Fruit fly (Drosophila melanogaster) whole organism, embryonic: ENCODE data around the gene Atg13.

ENCODE experiments used
- BEAF-32 ChIP-seq: fragments of 200-800 bp; sonication (Bioruptor generic); optimal IDR thresholded peaks from 3 replicates; lab custom pipeline; 2017; ENCODE audit warnings: missing biosample characterization, missing genetic modification characterization, mild to moderate bottlenecking, moderate library complexity, missing genetic modification reagents
- Bteb2 ChIP-seq: fragments of 200-800 bp; sonication (Bioruptor generic); optimal IDR thresholded peaks from 2 replicates; lab custom pipeline; 2016; ENCODE audit warnings: missing biosample characterization, missing genetic modification characterization
- CG10431 ChIP-seq: fragments of 200-800 bp; sonication (Bioruptor generic); optimal IDR thresholded peaks from 3 replicates; lab custom pipeline; 2018; ENCODE audit warnings: missing biosample characterization, mild to moderate bottlenecking, missing genetic modification characterization
- CG10543 ChIP-seq: fragments of 200-800 bp; sonication (Bioruptor generic); optimal IDR thresholded peaks from 3 replicates; lab custom pipeline; 2017; ENCODE audit warnings: missing biosample characterization, mild to moderate bottlenecking, missing genetic modification characterization, moderate library complexity
- CG10654 ChIP-seq: fragments of 200-800 bp; sonication (Bioruptor generic); optimal IDR thresholded peaks from 2 replicates; lab custom pipeline; 2016; ENCODE audit warnings: missing biosample characterization, missing genetic modification characterization
- CG11093 ChIP-seq: fragments of 200-800 bp; sonication (Bioruptor generic); IDR thresholded peaks from 3 replicates; pipeline ENCODE4 v1.3.6; 2022; ENCODE audit warnings: missing biosample characterization, missing genetic modification characterization
- CG11247 ChIP-seq: fragments of 200-800 bp; sonication (Bioruptor generic); IDR thresholded peaks from 2 replicates; pipeline ENCODE4 v1.3.6; 2022; ENCODE audit warnings: missing biosample characterization, missing genetic modification characterization
- CG12219 ChIP-seq: fragments of 200-800 bp; sonication (Bioruptor generic); optimal IDR thresholded peaks from 3 replicates; lab custom pipeline; 2018; ENCODE audit warnings: missing biosample characterization, mild to moderate bottlenecking, missing genetic modification characterization
- CG12299 ChIP-seq: fragments of 200-800 bp; sonication (Bioruptor generic); optimal IDR thresholded peaks from 2 replicates; lab custom pipeline; 2018; ENCODE audit warnings: missing biosample characterization, mild to moderate bottlenecking, missing genetic modification characterization
- CG12769 ChIP-seq: fragments of 200-800 bp; sonication (Bioruptor generic); optimal IDR thresholded peaks from 2 replicates; lab custom pipeline; 2019; ENCODE audit warnings: missing biosample characterization, mild to moderate bottlenecking, missing genetic modification characterization, moderate library complexity
- CG15601 ChIP-seq: fragments of 200-800 bp; sonication (Bioruptor generic); optimal IDR thresholded peaks from 3 replicates; lab custom pipeline; 2019; ENCODE audit warnings: missing biosample characterization, mild to moderate bottlenecking, missing genetic modification characterization, moderate library complexity
- CG16813 ChIP-seq: fragments of 200-800 bp; sonication (Bioruptor generic); IDR thresholded peaks from 3 replicates; pipeline ENCODE4 v1.3.6; 2022; ENCODE audit warnings: missing biosample characterization, missing genetic modification characterization; ENCODE audit not compliant: partially characterized antibody
- CG17186 ChIP-seq: fragments of 200-800 bp; sonication (Bioruptor generic); optimal IDR thresholded peaks from 3 replicates; lab custom pipeline; 2017; ENCODE audit warnings: missing biosample characterization, missing genetic modification reagents, missing genetic modification characterization
- CG17328 ChIP-seq: fragments of 200-800 bp; sonication (Bioruptor generic); IDR thresholded peaks from 2 replicates; pipeline ENCODE4 v1.3.6; 2022; ENCODE audit warnings: missing biosample characterization, missing genetic modification characterization
- CG17802 ChIP-seq: fragments of 200-800 bp; sonication (Bioruptor generic); optimal IDR thresholded peaks from 2 replicates; lab custom pipeline; 2018; ENCODE audit warnings: missing biosample characterization, mild to moderate bottlenecking, missing genetic modification characterization, moderate library complexity
- CG2116 ChIP-seq: fragments of 200-800 bp; sonication (Bioruptor generic); optimal IDR thresholded peaks from 3 replicates; lab custom pipeline; 2018; ENCODE audit warnings: missing biosample characterization, mild to moderate bottlenecking, missing genetic modification characterization
- CG2202 ChIP-seq: fragments of 200-800 bp; sonication (Bioruptor generic); optimal IDR thresholded peaks from 2 replicates; lab custom pipeline; 2018; ENCODE audit warnings: missing biosample characterization, mild to moderate bottlenecking, missing genetic modification characterization
- CG2678 ChIP-seq: fragments of 200-800 bp; sonication (Bioruptor generic); optimal IDR thresholded peaks from 3 replicates; lab custom pipeline; 2019; ENCODE audit warnings: missing biosample characterization, mild to moderate bottlenecking, missing genetic modification characterization, moderate library complexity
- CG2712 ChIP-seq: fragments of 200-800 bp; optimal IDR thresholded peaks from 3 replicates; lab custom pipeline; 2019; ENCODE audit warnings: missing biosample characterization, mild to moderate bottlenecking, missing genetic modification characterization, moderate library complexity
- CG2889 ChIP-seq: fragments of 200-800 bp; sonication (Bioruptor generic); IDR thresholded peaks from 3 replicates; pipeline ENCODE4 v1.3.6; 2022; ENCODE audit warnings: missing biosample characterization, missing genetic modification characterization
- CG30020 ChIP-seq: fragments of 200-800 bp; optimal IDR thresholded peaks from 2 replicates; lab custom pipeline; 2019; ENCODE audit warnings: missing biosample characterization, mild to moderate bottlenecking, missing genetic modification characterization, moderate library complexity
- CG32772 ChIP-seq: fragments of 200-800 bp; sonication (Bioruptor generic); IDR thresholded peaks from 2 replicates; pipeline ENCODE4 v1.3.6; 2022; ENCODE audit warnings: missing biosample characterization, missing genetic modification characterization
- CG4707 ChIP-seq: fragments of 200-800 bp; sonication (Bioruptor generic); optimal IDR thresholded peaks from 2 replicates; lab custom pipeline; 2018; ENCODE audit warnings: missing biosample characterization, mild to moderate bottlenecking, missing genetic modification characterization, moderate library complexity
- CG7357 ChIP-seq: fragments of 200-800 bp; sonication (Bioruptor generic); IDR thresholded peaks from 3 replicates; pipeline ENCODE4 v1.3.6; 2022; ENCODE audit warnings: missing biosample characterization, missing genetic modification characterization
- CG8765 ChIP-seq: fragments of 200-800 bp; sonication (Bioruptor generic); IDR thresholded peaks from 2 replicates; pipeline ENCODE4 v1.3.6; 2022; ENCODE audit warnings: missing biosample characterization, missing genetic modification characterization
- Deaf1 ChIP-seq: fragments of 200-800 bp; optimal IDR thresholded peaks from 3 replicates; lab custom pipeline; 2019; ENCODE audit warnings: missing biosample characterization, mild to moderate bottlenecking, missing genetic modification characterization, moderate library complexity
- Dfd ChIP-seq, 2 experiments: fragments of >200 bp; optimal IDR thresholded peaks; 2 replicates each; lab custom pipeline; 2017; ENCODE audit warnings: missing biosample characterization in 2 of 2, missing genetic modification characterization in 2 of 2
- E2f1 ChIP-seq: fragments of 200-800 bp; sonication (Bioruptor generic); IDR thresholded peaks from 2 replicates; pipeline ENCODE4 v1.3.6; 2022; ENCODE audit warnings: missing biosample characterization, missing genetic modification characterization
- Ets97D ChIP-seq: fragments of 200-800 bp; sonication (Bioruptor generic); optimal IDR thresholded peaks from 3 replicates; lab custom pipeline; 2016; ENCODE audit warnings: missing biosample characterization, missing genetic modification characterization
- Gsc ChIP-seq: fragments of 200-800 bp; sonication (Bioruptor generic); IDR thresholded peaks from 2 replicates; pipeline ENCODE4 v1.3.6; 2022; ENCODE audit warnings: missing biosample characterization, missing genetic modification characterization
- HmgD ChIP-seq: fragments of 200-800 bp; sonication (Bioruptor generic); optimal IDR thresholded peaks from 3 replicates; lab custom pipeline; 2016; ENCODE audit warnings: missing biosample characterization, missing genetic modification characterization
- HmgZ ChIP-seq: fragments of 200-800 bp; sonication (Bioruptor generic); optimal IDR thresholded peaks from 2 replicates; lab custom pipeline; 2018; ENCODE audit warnings: missing biosample characterization, mild to moderate bottlenecking, missing genetic modification characterization
- Hsf ChIP-seq: fragments of 200-800 bp; sonication (Bioruptor generic); optimal IDR thresholded peaks from 3 replicates; lab custom pipeline; 2016; ENCODE audit warnings: missing biosample characterization, missing genetic modification characterization
- Myb ChIP-seq: fragments of 200-800 bp; sonication (Bioruptor generic); optimal IDR thresholded peaks from 2 replicates; lab custom pipeline; 2016; ENCODE audit warnings: missing biosample characterization, missing genetic modification characterization
- Nf-YB ChIP-seq: fragments of 200-800 bp; sonication (Bioruptor generic); optimal IDR thresholded peaks from 3 replicates; lab custom pipeline; 2019; ENCODE audit warnings: missing biosample characterization, mild to moderate bottlenecking, missing genetic modification characterization, moderate library complexity
- TFAM ChIP-seq: fragments of 200-800 bp; sonication (Bioruptor generic); optimal IDR thresholded peaks from 2 replicates; lab custom pipeline; 2017; ENCODE audit warnings: missing biosample characterization, missing genetic modification characterization, inconsistent platforms
- Vsx1 ChIP-seq: fragments of 200-800 bp; sonication (Bioruptor generic); optimal IDR thresholded peaks from 2 replicates; lab custom pipeline; 2017; ENCODE audit warnings: missing biosample characterization, mild to moderate bottlenecking, missing genetic modification characterization, missing genetic modification reagents
- caup ChIP-seq: fragments of 200-800 bp; sonication (Bioruptor generic); optimal IDR thresholded peaks from 3 replicates; lab custom pipeline; 2017; ENCODE audit warnings: missing biosample characterization, mild to moderate bottlenecking, missing genetic modification characterization, moderate library complexity; ENCODE audit not compliant: severe bottlenecking
- danr ChIP-seq: fragments of 200-800 bp; sonication (Bioruptor generic); IDR thresholded peaks from 2 replicates; pipeline ENCODE4 v1.3.6; 2022; ENCODE audit warnings: missing biosample characterization, missing genetic modification characterization
- dm ChIP-seq: fragments of 200-800 bp; sonication (Bioruptor generic); optimal IDR thresholded peaks from 3 replicates; lab custom pipeline; 2016; ENCODE audit warnings: missing biosample characterization, missing genetic modification characterization
- dmrt11E ChIP-seq: fragments of 200-800 bp; sonication (Bioruptor generic); optimal IDR thresholded peaks from 3 replicates; lab custom pipeline; 2018; ENCODE audit warnings: missing biosample characterization, mild to moderate bottlenecking, missing genetic modification characterization, moderate library complexity
- eyg ChIP-seq: fragments of 200-800 bp; sonication (Bioruptor generic); optimal IDR thresholded peaks from 3 replicates; lab custom pipeline; 2016; ENCODE audit warnings: missing biosample characterization, missing genetic modification characterization
- fru ChIP-seq: fragments of >200 bp; optimal IDR thresholded peaks from 2 replicates; lab custom pipeline; 2017
- grn ChIP-seq: fragments of 200-800 bp; sonication (Bioruptor generic); optimal IDR thresholded peaks from 3 replicates; lab custom pipeline; 2017; ENCODE audit warnings: missing biosample characterization, missing genetic modification characterization
- knrl ChIP-seq: fragments of 200-800 bp; sonication (Bioruptor generic); IDR thresholded peaks from 3 replicates; pipeline ENCODE4 v1.3.6; 2022; ENCODE audit warnings: missing biosample characterization, missing genetic modification characterization; ENCODE audit not compliant: partially characterized antibody
- lmd ChIP-seq: fragments of 200-800 bp; sonication (Bioruptor generic); IDR thresholded peaks from 2 replicates; pipeline ENCODE4 v1.3.6; 2022; ENCODE audit warnings: missing biosample characterization, missing genetic modification characterization
- pzg ChIP-seq: fragments of 200-800 bp; sonication (Bioruptor generic); optimal IDR thresholded peaks from 3 replicates; lab custom pipeline; 2018; ENCODE audit warnings: missing biosample characterization, mild to moderate bottlenecking, missing genetic modification characterization, moderate library complexity
- sima ChIP-seq: fragments of 200-800 bp; sonication (Bioruptor generic); optimal IDR thresholded peaks from 2 replicates; lab custom pipeline; 2016; ENCODE audit warnings: missing biosample characterization, missing genetic modification characterization
- sisA ChIP-seq: fragments of 200-800 bp; sonication (Bioruptor generic); IDR thresholded peaks from 2 replicates; pipeline ENCODE4 v1.3.6; 2022; ENCODE audit warnings: missing biosample characterization, missing genetic modification characterization
- so ChIP-seq: fragments of 200-800 bp; sonication (Bioruptor generic); IDR thresholded peaks from 3 replicates; pipeline ENCODE4 v1.3.6; 2022; ENCODE audit warnings: missing biosample characterization, missing genetic modification characterization
- zfh1 ChIP-seq: fragments of 200-800 bp; sonication (Bioruptor generic); IDR thresholded peaks from 3 replicates; pipeline ENCODE4 v1.3.6; 2022; ENCODE audit warnings: missing biosample characterization, missing genetic modification characterization

Atg13 gene

DNA sequence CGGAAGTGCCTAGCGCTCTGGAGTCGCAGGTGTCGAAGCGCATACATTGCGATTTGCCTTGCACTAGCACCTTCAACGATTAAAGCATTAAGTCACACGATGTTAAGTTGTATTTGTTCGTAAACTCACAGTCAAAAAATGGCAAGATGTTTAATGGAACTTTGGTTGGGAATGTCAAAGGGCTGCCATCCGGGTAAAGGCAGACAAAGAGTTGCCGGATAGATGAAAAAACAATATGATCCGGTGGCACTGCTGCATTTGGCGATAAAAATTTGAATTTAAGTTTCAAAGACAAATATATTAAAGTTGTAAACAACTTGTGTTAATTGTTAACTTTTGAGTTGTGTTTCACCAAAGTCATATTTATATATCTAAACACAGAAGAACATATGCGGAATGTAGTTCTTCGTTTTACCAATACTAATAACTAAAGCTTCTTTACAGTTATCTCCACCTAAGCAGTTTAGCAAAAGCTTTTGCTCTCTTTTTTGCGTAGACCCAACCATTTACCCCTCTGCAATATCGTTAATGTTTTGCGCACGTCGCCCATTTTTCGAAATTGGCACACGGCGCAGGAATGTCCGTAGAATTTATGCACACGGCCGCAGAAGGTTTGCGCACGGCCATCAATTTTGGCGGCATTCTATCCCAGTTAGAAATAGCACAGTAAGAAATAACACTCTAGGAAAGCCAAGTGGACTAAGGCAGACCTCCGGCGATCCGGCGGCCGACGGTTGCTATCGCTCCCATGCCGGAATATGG lies 33.1 kb upstream of the Atg13 start, which contains the start of gene Coq2 (continued):
- no peak for TF ChIP-seq CG12219
- TF ChIP-seq CG12769 (tag; lab: Kevin White, UChicago) = no peak
- no peak for TF ChIP-seq CG12299 (tag; lab: Kevin White, UChicago)
- no peak for TF ChIP-seq CG17802
- no peak for TF ChIP-seq HmgD (GFP tag; lab: Kevin White, UChicago)
- TF ChIP-seq CG17328 (GFP tag; lab: Robert Waterston, UW) = no peak
- TF ChIP-seq E2f1 (GFP tag; lab: Robert Waterston, UW) = no peak
- TF ChIP-seq caup (GFP tag; lab: Kevin White, UChicago) = no peak
- TF ChIP-seq eyg (GFP tag; lab: Kevin White, UChicago) = no peak
- TF ChIP-seq Deaf1 (tag; lab: Kevin White, UChicago) = no peak
- TF ChIP-seq lmd (GFP tag; lab: Robert Waterston, UW) = no peak
- TF ChIP-seq zfh1 (GFP tag; lab: Robert Waterston, UW) = no peak
- peak; percentile 2 for TF ChIP-seq HmgZ (tag; lab: Kevin White, UChicago)
- TF ChIP-seq knrl = peak; percentile 28; the same call in 1 of the 3 replicates
- no peak for TF ChIP-seq Bteb2 (GFP tag; lab: Kevin White, UChicago)
- no peak for TF ChIP-seq danr (GFP tag; lab: Robert Waterston, UW)
- TF ChIP-seq CG8765 (GFP tag; lab: Robert Waterston, UW) = no peak
- peak; percentile 88 for TF ChIP-seq Myb (GFP tag; lab: Kevin White, UChicago)
- TF ChIP-seq CG2678 (tag; lab: Kevin White, UChicago) = no peak
- TF ChIP-seq CG32772 (GFP tag; lab: Robert Waterston, UW) = no peak
- no peak for TF ChIP-seq CG11093
- no peak for TF ChIP-seq so (GFP tag; lab: Robert Waterston, UW)
- TF ChIP-seq CG7357 = no peak
- no peak for TF ChIP-seq grn
- TF ChIP-seq Gsc (GFP tag; lab: Robert Waterston, UW) = no peak
- TF ChIP-seq sisA (GFP tag; lab: Robert Waterston, UW) = no peak
- TF ChIP-seq TFAM (GFP tag; lab: Kevin White, UChicago) = no peak
- no peak for TF ChIP-seq fru (lab: Kevin White, UChicago)
- TF ChIP-seq CG11247 (GFP tag; lab: Robert Waterston, UW) = no peak
- TF ChIP-seq CG15601 (tag; lab: Kevin White, UChicago) = no peak
- TF ChIP-seq CG10431 (GFP tag; lab: Kevin White, UChicago) = no peak
- TF ChIP-seq dmrt11E = no peak
- no peak for TF ChIP-seq sima (GFP tag; lab: Kevin White, UChicago)
- no peak for TF ChIP-seq CG30020
- TF ChIP-seq Ets97D = peak; percentile 42
- TF ChIP-seq CG2712 = no peak
- no peak for TF ChIP-seq CG16813 (GFP tag; lab: Robert Waterston, UW)
- peak; percentile 14 for TF ChIP-seq Nf-YB (GFP tag; lab: Kevin White, UChicago)
- no peak for TF ChIP-seq CG10543 (GFP tag; lab: Kevin White, UChicago)
- TF ChIP-seq CG2202 (tag; lab: Kevin White, UChicago) = no peak
- no peak for TF ChIP-seq dm
- TF ChIP-seq Hsf = no peak
- TF ChIP-seq CG17186 = no peak
- no peak for TF ChIP-seq Dfd (GFP tag; optimal IDR thresholded peaks at IDR 0.05; lab: Kevin White, UChicago)
- peak; percentile 74 for TF ChIP-seq pzg (GFP tag; lab: Kevin White, UChicago)
- TF ChIP-seq CG2116 = peak; percentile 84
- peak; percentile 46 for TF ChIP-seq BEAF-32 (GFP tag; lab: Kevin White, UChicago)
- TF ChIP-seq CG10654 (GFP tag; lab: Kevin White, UChicago) = no peak
- no peak for TF ChIP-seq CG2889
- no peak for TF ChIP-seq CG4707 (GFP tag; lab: Kevin White, UChicago)
- no peak for TF ChIP-seq Vsx1
